Worm (Caenorhabditis elegans) whole organism, L4/young adult: ENCODE data around the gene trx-2.

Experiments
- W03F9.2 ChIP-seq: fragments of 150-350 bp; optimal IDR thresholded peaks from 2 replicates; lab custom pipeline; 2014; ENCODE audit warnings: missing biosample characterization, missing genetic modification characterization
- him-1 ChIP-seq: sonication (generic microtip); optimal IDR thresholded peaks from 2 replicates; lab custom pipeline; 2016; ENCODE audit warnings: missing genotype, missing genetic modification reagents, missing genetic modification characterization, missing compliant biosample characterization

- TF ChIP-seq him-1, result no peak
- TF ChIP-seq W03F9.2, result no peak
Measured at ce11 chrV:10270214-10270613, 44.3 kb upstream of the trx-2 start, which contains the start of gene ric-4.
